Worm (Caenorhabditis elegans): ENCODE data around the gene srh-74.
A peak's percentile ranks its signal among the peaks of the same experiment; 100 is the strongest.

The srh-74 gene

ce11 chrV:11071453-11071852, 22.9 kb upstream of the srh-74 start:
- TF ChIP-seq ekl-4 (GFP tag; IDR thresholded peaks at IDR 0.05) (peak; percentile 45; the same call in 1 of the 2 replicates), ztf-18 (tag; optimal IDR thresholded peaks at IDR 0.05) (no peak), die-1 (tag; optimal IDR thresholded peaks at IDR 0.05) (no peak), Y53G8AR.9 (GFP tag; conservative IDR thresholded peaks at IDR 0.05) (0 out of 2 replicates have a peak, but pooled peaks have one; percentile 22), dpff-1 (tag; optimal IDR thresholded peaks at IDR 0.05) (no peak), ceh-40 (GFP tag; IDR thresholded peaks at IDR 0.05) (no peak)

- TF ChIP-seq hlh-26 (GFP tag; conservative IDR thresholded peaks at IDR 0.05) (no peak), tlf-1 (GFP tag; optimal IDR thresholded peaks at IDR 0.05) (no peak), ceh-40 (GFP tag; IDR thresholded peaks at IDR 0.05) (no peak), nhr-80 (tag; optimal IDR thresholded peaks at IDR 0.05) (peak; percentile 77), C06A6.2 (GFP tag; conservative IDR thresholded peaks at IDR 0.05) (no peak)
Measured at ce11 chrV:11070388-11070787, 21.8 kb upstream of the srh-74 start.

ce11 chrV:11069277-11069676, 20.7 kb upstream of the srh-74 start, which contains the start of gene T04C12.8:
TSS of gene T04C12.8 (minus strand) at chrV:11069358.
- no peak for TF ChIP-seq aptf-2 (GFP tag; conservative IDR thresholded peaks at IDR 0.05)
- peak; percentile 95 for TF ChIP-seq nhr-80 (tag; optimal IDR thresholded peaks at IDR 0.05)
- peak; percentile 88 for TF ChIP-seq unc-62 (GFP tag; optimal IDR thresholded peaks at IDR 0.05)
- no peak for TF ChIP-seq hsf-1 (GFP tag; IDR thresholded peaks at IDR 0.05)
- TF ChIP-seq rec-8 (tag; optimal IDR thresholded peaks at IDR 0.05) = no peak
- no peak for TF ChIP-seq egl-18 (GFP tag; IDR thresholded peaks at IDR 0.05)
- TF ChIP-seq ceh-27 (GFP tag; optimal IDR thresholded peaks at IDR 0.05) = no peak
- no peak for TF ChIP-seq pha-4 (tag; optimal IDR thresholded peaks at IDR 0.05)
- TF ChIP-seq T26A5.8 (tag; optimal IDR thresholded peaks at IDR 0.05) = no peak
- TF ChIP-seq tlf-1 (GFP tag; optimal IDR thresholded peaks at IDR 0.05) = peak; percentile 46
- no peak for TF ChIP-seq ceh-91 (GFP tag; IDR thresholded peaks at IDR 0.05)
- TF ChIP-seq nhr-120 (GFP tag; IDR thresholded peaks at IDR 0.05) = no peak
- no peak for TF ChIP-seq ZK185.1 (tag; optimal IDR thresholded peaks at IDR 0.05; ENCODE audit: poor library complexity, severe bottlenecking)
- no peak for TF ChIP-seq zim-3 (tag; optimal IDR thresholded peaks at IDR 0.05)
- TF ChIP-seq athp-1 (tag; optimal IDR thresholded peaks at IDR 0.05) = no peak
- no peak for TF ChIP-seq him-1 (tag; optimal IDR thresholded peaks at IDR 0.05)
- no peak for TF ChIP-seq Y67H2A.10 (GFP tag; conservative IDR thresholded peaks at IDR 0.05)
- 0 out of 2 replicates have a peak, but pooled peaks have one; percentile 24 for TF ChIP-seq B0336.3 (GFP tag; IDR thresholded peaks at IDR 0.05)
- no peak for TF ChIP-seq mes-4 (tag; optimal IDR thresholded peaks at IDR 0.05)
- TF ChIP-seq tbp1 (GFP tag; optimal IDR thresholded peaks at IDR 0.05) = peak; percentile 9
- no peak for TF ChIP-seq ztf-18 (tag; optimal IDR thresholded peaks at IDR 0.05)
- TF ChIP-seq mel-28 (tag; optimal IDR thresholded peaks at IDR 0.05; ENCODE audit: borderline replicate concordance) = no peak
- TF ChIP-seq snpc-4 (GFP tag; optimal IDR thresholded peaks at IDR 0.05) = no peak
- peak in 1 of 4 experiments; percentile 14 for TF ChIP-seq snpc-4 (tag; optimal IDR thresholded peaks at IDR 0.05)
- peak; percentile 84 for TF ChIP-seq ztf-22 (GFP tag; optimal IDR thresholded peaks at IDR 0.05)
- no peak for TF ChIP-seq nhr-90 (tag; optimal IDR thresholded peaks at IDR 0.05)
- TF ChIP-seq rcor-1 (GFP tag; IDR thresholded peaks at IDR 0.05) = no peak
- TF ChIP-seq lsy-27 (tag; optimal IDR thresholded peaks at IDR 0.05; ENCODE audit: borderline replicate concordance, insufficient read depth) = no peak
- TF ChIP-seq attf-5 (GFP tag; optimal IDR thresholded peaks at IDR 0.05) = peak; percentile 25
- no peak for TF ChIP-seq dpl-1 (GFP tag; optimal IDR thresholded peaks at IDR 0.05)
- TF ChIP-seq B0019.2 (GFP tag; conservative IDR thresholded peaks at IDR 0.05) = no peak
- TF ChIP-seq lin-40 (tag; optimal IDR thresholded peaks at IDR 0.05) = peak; percentile 34
- TF ChIP-seq let-607 (tag; optimal IDR thresholded peaks at IDR 0.05) = peak in 1 of 2 experiments; percentile 27
- TF ChIP-seq atf-7 (tag; optimal IDR thresholded peaks at IDR 0.05) = peak; percentile 79
- no peak; the same call in 1 of the 2 replicates for TF ChIP-seq dox-1 (GFP tag; IDR thresholded peaks at IDR 0.05)
- TF ChIP-seq ceh-79 (tag; optimal IDR thresholded peaks at IDR 0.05) = no peak
- peak; percentile 2 for TF ChIP-seq ets-4 (GFP tag; optimal IDR thresholded peaks at IDR 0.05)
- TF ChIP-seq lin-35 (GFP tag; optimal IDR thresholded peaks at IDR 0.05) = no peak
- no peak for TF ChIP-seq ceh-40 (GFP tag; IDR thresholded peaks at IDR 0.05)
